Worm (Caenorhabditis elegans): ENCODE measurements around the gene tub-1.

The tub-1 gene

ce11 chrII:8130792-8131191, 26.0 kb downstream of the tub-1 start:
- TF ChIP-seq lsy-12 (tag; optimal IDR thresholded peaks at IDR 0.05) (peak; percentile 28), pha-4 (tag; optimal IDR thresholded peaks at IDR 0.05) (peak; percentile 25), daf-12 (tag; optimal IDR thresholded peaks at IDR 0.05) (peak; percentile 62), ama-1 (optimal IDR thresholded peaks at IDR 0.05) (peak; percentile 67), aly-2 (tag; optimal IDR thresholded peaks at IDR 0.05) (no peak)

ce11 chrII:8129495-8130010, 27.2 kb downstream of the tub-1 start, which contains the start of gene ulp-4:
TSS of gene ulp-4 (plus strand) at chrII:8129960.
- TF ChIP-seq elt-2 (tag; optimal IDR thresholded peaks at IDR 0.05) (no peak), ceh-9 (tag; optimal IDR thresholded peaks at IDR 0.05) (no peak), nhr-43 (tag; optimal IDR thresholded peaks at IDR 0.05; ENCODE audit: poor library complexity, severe bottlenecking) (no peak), skn-1 (tag; optimal IDR thresholded peaks at IDR 0.05) (no peak), ceh-82 (tag; optimal IDR thresholded peaks at IDR 0.05) (no peak), daf-12 (tag; optimal IDR thresholded peaks at IDR 0.05) (no peak), fos-1 (tag; optimal IDR thresholded peaks at IDR 0.05) (no peak), pqm-1 (tag; optimal IDR thresholded peaks at IDR 0.05) (no peak), fkh-10 (GFP tag; optimal IDR thresholded peaks at IDR 0.05) (no peak), lsy-12 (tag; optimal IDR thresholded peaks at IDR 0.05) (no peak), tbx-2 (tag; optimal IDR thresholded peaks at IDR 0.05) (no peak), nhr-23 (tag; optimal IDR thresholded peaks at IDR 0.05) (no peak), ama-1 (optimal IDR thresholded peaks at IDR 0.05) (peak; percentile 34), unc-62 (GFP tag; optimal IDR thresholded peaks at IDR 0.05) (no peak), aly-2 (tag; optimal IDR thresholded peaks at IDR 0.05) (no peak), nhr-77 (tag; optimal IDR thresholded peaks at IDR 0.05) (no peak), ztf-4 (tag; optimal IDR thresholded peaks at IDR 0.05) (no peak), lin-15B (tag; optimal IDR thresholded peaks at IDR 0.05) (no peak), nhr-12 (tag; optimal IDR thresholded peaks at IDR 0.05) (no peak), mdl-1 (tag; optimal IDR thresholded peaks at IDR 0.05) (no peak), nhr-67 (tag; optimal IDR thresholded peaks at IDR 0.05) (no peak), ztf-11 (tag; optimal IDR thresholded peaks at IDR 0.05) (no peak), elt-3 (tag; optimal IDR thresholded peaks at IDR 0.05) (no peak), snpc-4 (tag; optimal IDR thresholded peaks at IDR 0.05) (no peak), elt-1 (tag; optimal IDR thresholded peaks at IDR 0.05) (peak; percentile 23), jun-1 (tag; optimal IDR thresholded peaks at IDR 0.05) (no peak), ceh-28 (tag; optimal IDR thresholded peaks at IDR 0.05) (no peak), nhr-25 (tag; optimal IDR thresholded peaks at IDR 0.05) (peak; percentile 72), R02D3.7 (tag; optimal IDR thresholded peaks at IDR 0.05) (no peak), ceh-16 (tag; optimal IDR thresholded peaks at IDR 0.05) (no peak), lin-39 (tag; optimal IDR thresholded peaks at IDR 0.05) (no peak), hmg-11 (tag; optimal IDR thresholded peaks at IDR 0.05) (no peak), fkh-2 (tag; optimal IDR thresholded peaks at IDR 0.05) (no peak), zag-1 (tag; optimal IDR thresholded peaks at IDR 0.05) (no peak), nhr-76 (tag; optimal IDR thresholded peaks at IDR 0.05) (no peak), nfya-1 (tag; optimal IDR thresholded peaks at IDR 0.05; ENCODE audit: insufficient read depth) (peak; percentile 22)

DNA sequence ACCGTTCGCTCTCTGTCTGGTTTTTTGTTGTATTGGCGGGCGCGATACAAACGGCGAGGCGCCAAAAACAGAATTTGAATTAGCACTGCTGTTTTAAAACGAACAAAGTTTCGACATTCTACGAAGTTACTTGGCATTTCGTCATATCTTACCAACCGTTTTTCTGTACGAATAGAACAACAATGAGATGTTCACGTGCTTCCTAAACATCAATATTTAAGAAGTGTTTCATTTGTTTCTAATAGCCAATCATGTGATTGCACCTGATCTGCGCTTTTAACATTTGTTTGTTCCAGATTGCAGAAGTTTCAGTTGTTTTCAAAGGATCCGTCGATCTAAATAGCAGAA, 27.7 kb downstream of the tub-1 start:
- TF ChIP-seq R02D3.7 (tag; optimal IDR thresholded peaks at IDR 0.05) (no peak), mml-1 (tag; optimal IDR thresholded peaks at IDR 0.05) (no peak), ztf-11 (tag; optimal IDR thresholded peaks at IDR 0.05) (no peak), nhr-76 (tag; optimal IDR thresholded peaks at IDR 0.05) (no peak), nhr-12 (tag; optimal IDR thresholded peaks at IDR 0.05) (no peak), eor-1 (tag; optimal IDR thresholded peaks at IDR 0.05) (no peak), elt-1 (tag; optimal IDR thresholded peaks at IDR 0.05) (no peak), fkh-10 (GFP tag; optimal IDR thresholded peaks at IDR 0.05) (no peak)

Data from whole organism, L3 larva.